Worm (Caenorhabditis elegans): Measurements from ENCODE around the gene sri-9.

Gene sri-9

DNA sequence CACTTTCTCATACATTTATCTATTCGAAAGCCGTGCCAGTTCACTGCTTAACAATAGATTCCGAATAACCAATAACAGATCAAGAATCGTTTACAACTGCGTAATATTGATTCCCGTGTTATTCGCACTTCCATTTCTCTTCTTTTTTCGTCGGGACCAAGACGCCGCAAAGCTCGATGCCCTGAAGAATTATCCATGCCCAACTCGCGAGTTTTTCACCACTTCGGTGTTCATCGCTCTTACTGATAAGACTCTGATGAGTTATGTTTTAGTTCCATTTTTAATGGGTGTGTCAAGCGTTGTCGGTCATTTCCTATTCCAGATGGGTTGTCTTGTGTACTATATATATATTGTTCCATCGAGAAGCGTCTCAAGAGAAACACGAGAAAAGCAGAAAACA lies 27.9 kb upstream of the sri-9 start:
- no peak for TF ChIP-seq C06A6.2 (GFP tag; conservative IDR thresholded peaks at IDR 0.05)
- TF ChIP-seq cebp-1 (GFP tag; IDR thresholded peaks at IDR 0.05): no peak
- no peak for TF ChIP-seq cebp-1 (tag; optimal IDR thresholded peaks at IDR 0.05)
- no peak for TF ChIP-seq F49E8.2 (tag; optimal IDR thresholded peaks at IDR 0.05; ENCODE audit: insufficient read depth)
- no peak for TF ChIP-seq nfya-2 (GFP tag; IDR thresholded peaks at IDR 0.05)
- TF ChIP-seq ztf-25 (GFP tag; IDR thresholded peaks at IDR 0.05): no peak
- no peak for TF ChIP-seq hlh-26 (GFP tag; conservative IDR thresholded peaks at IDR 0.05)
- no peak for TF ChIP-seq tbp1 (GFP tag; optimal IDR thresholded peaks at IDR 0.05)
- no peak for TF ChIP-seq aptf-2 (GFP tag; conservative IDR thresholded peaks at IDR 0.05)
- TF ChIP-seq F10E7.11 (tag; optimal IDR thresholded peaks at IDR 0.05): no peak
- TF ChIP-seq D2030.7 (GFP tag; IDR thresholded peaks at IDR 0.05): no peak
- TF ChIP-seq madf-8 (GFP tag; conservative IDR thresholded peaks at IDR 0.05): no peak
- no peak for TF ChIP-seq B0336.3 (GFP tag; IDR thresholded peaks at IDR 0.05)
- no peak for TF ChIP-seq madf-10 (tag; optimal IDR thresholded peaks at IDR 0.05)
- no peak for TF ChIP-seq nhr-80 (tag; optimal IDR thresholded peaks at IDR 0.05)

DNA sequence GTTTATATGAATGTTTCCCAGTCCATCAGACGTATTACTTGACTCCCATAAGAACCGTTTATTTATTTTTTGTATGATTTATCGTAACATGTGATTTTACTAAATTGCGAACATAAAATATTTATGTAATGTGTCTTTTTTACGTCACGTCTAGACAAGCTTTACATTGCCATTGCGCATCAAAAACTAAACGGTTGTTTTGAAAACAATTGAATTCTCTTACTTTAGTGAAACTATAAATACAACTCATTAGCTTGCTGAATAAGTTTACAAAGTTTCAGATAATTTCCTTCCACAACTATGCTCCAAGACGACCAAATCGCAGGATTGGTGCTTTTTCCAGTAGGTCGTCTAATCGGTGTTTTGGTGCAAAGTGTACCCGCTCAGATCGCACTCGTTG lies 26.3 kb upstream of the sri-9 start, which contains the start of gene srx-54:
srx-54 (plus strand) TSS at position 301 of the 400 bp plus-strand sequence.
- TF ChIP-seq F39B2.1 (GFP tag; IDR thresholded peaks at IDR 0.05) (no peak), nhr-80 (tag; optimal IDR thresholded peaks at IDR 0.05) (no peak), bed-1 (GFP tag; IDR thresholded peaks at IDR 0.05) (no peak), cebp-2 (GFP tag; IDR thresholded peaks at IDR 0.05) (no peak), snpc-3.4 (tag; optimal IDR thresholded peaks at IDR 0.05) (no peak), dpff-1 (tag; optimal IDR thresholded peaks at IDR 0.05) (no peak), atf-7 (tag; optimal IDR thresholded peaks at IDR 0.05) (no peak), repo-1 (tag; optimal IDR thresholded peaks at IDR 0.05) (no peak), F49E8.2 (tag; optimal IDR thresholded peaks at IDR 0.05; ENCODE audit: insufficient read depth) (no peak), ztf-6 (GFP tag; IDR thresholded peaks at IDR 0.05) (no peak)

DNA sequence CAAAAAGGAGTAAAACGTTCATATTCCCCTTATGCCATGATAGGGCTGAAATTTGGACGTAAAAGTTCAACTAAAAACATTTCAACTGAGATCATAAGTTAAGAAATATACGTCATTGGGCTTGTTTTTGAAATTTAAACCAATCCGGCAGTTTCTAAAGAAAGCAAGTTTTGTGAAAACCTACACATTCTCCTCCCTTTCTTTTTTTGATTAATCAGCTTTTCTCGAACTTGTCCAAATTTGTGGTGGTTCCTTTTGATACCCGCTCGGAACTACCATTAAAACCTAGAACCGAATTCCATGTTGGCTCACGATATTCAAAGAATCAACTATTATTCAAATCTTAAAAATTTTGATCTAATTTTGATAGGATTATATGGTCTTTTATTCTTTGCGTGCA lies 20.9 kb upstream of the sri-9 start, which contains the start of gene srz-54:
srz-54 (plus strand) TSS at position 301 of the 400 bp plus-strand sequence.
- TF ChIP-seq fkh-3 (tag; optimal IDR thresholded peaks at IDR 0.05) (no peak), akir-1 (GFP tag; optimal IDR thresholded peaks at IDR 0.05) (no peak)

DNA sequence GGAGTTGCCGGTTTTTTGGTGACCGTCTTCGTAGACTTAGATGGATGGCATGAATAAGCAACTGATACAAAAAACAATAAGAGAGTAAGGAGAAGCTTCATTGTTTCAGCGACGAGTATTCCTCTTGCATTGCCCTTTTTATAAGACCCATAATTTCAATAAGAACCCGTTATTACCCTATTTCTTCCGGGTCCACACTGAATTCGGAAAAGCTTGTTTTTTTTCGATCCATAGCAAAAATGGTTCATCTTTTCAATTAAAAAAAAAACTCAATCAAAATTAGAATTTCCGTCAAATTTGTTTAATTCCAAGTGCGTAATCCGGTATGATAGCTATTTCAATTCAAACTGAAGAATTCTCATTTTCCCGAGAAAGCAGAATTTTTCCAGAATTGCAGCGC lies 14.2 kb upstream of the sri-9 start, which contains the start of gene Y102A5C.40:
Y102A5C.40 (minus strand) TSS at position 101 of the 400 bp plus-strand sequence.
- TF ChIP-seq ceh-100 (GFP tag; IDR thresholded peaks at IDR 0.05) (no peak), F39B2.1 (GFP tag; IDR thresholded peaks at IDR 0.05) (no peak), F37B4.10 (GFP tag; IDR thresholded peaks at IDR 0.05) (no peak), snpc-1.3 (tag; optimal IDR thresholded peaks at IDR 0.05; ENCODE audit: insufficient read depth) (no peak), snpc-1.1 (tag; optimal IDR thresholded peaks at IDR 0.05; ENCODE audit: insufficient read depth) (no peak), tbx-9 (tag; optimal IDR thresholded peaks at IDR 0.05; ENCODE audit: borderline replicate concordance) (no peak), pbrm-1 (GFP tag; IDR thresholded peaks at IDR 0.05) (no peak), zfh-2 (GFP tag; conservative IDR thresholded peaks at IDR 0.05) (no peak), ztf-18 (tag; optimal IDR thresholded peaks at IDR 0.05) (no peak), madf-8 (GFP tag; conservative IDR thresholded peaks at IDR 0.05) (no peak), mxl-1 (tag; optimal IDR thresholded peaks at IDR 0.05) (no peak), ceh-40 (GFP tag; IDR thresholded peaks at IDR 0.05) (no peak), somi-1 (GFP tag; optimal IDR thresholded peaks at IDR 0.05) (no peak)
